Worm (Caenorhabditis elegans) whole organism, late embryonic: ENCODE results near the gene gtf-2A2.

Source experiments
- C08G9.2 ChIP-seq: sonication (generic microtip); optimal IDR thresholded peaks from 2 replicates; lab custom pipeline; 2016; ENCODE audit warnings: mild to moderate bottlenecking, missing genetic modification characterization, moderate library complexity, missing compliant biosample characterization
- K09A11.1 ChIP-seq: sonication (generic microtip); optimal IDR thresholded peaks from 2 replicates; lab custom pipeline; 2017; ENCODE audit warnings: antibody characterized with exemption, mild to moderate bottlenecking, missing genetic modification characterization, missing compliant biosample characterization; ENCODE audit not compliant: insufficient read depth
- ahr-1 ChIP-seq: sonication (generic microtip); optimal IDR thresholded peaks from 2 replicates; lab custom pipeline; 2016; ENCODE audit warnings: missing genetic modification characterization, missing compliant biosample characterization
- ceh-14 ChIP-seq: sonication (generic microtip); optimal IDR thresholded peaks from 2 replicates; lab custom pipeline; 2016; ENCODE audit warnings: missing genotype, missing genetic modification characterization, missing compliant biosample characterization
- ceh-19 ChIP-seq: fragments of 200-800 bp; sonication (Bioruptor generic); optimal IDR thresholded peaks from 2 replicates; lab custom pipeline; 2018; ENCODE audit warnings: mild to moderate bottlenecking, missing genetic modification characterization, missing compliant biosample characterization
- ceh-22 ChIP-seq: sonication (generic microtip); optimal IDR thresholded peaks from 2 replicates; lab custom pipeline; 2017; ENCODE audit warnings: missing biosample characterization, missing genetic modification characterization
- ceh-31 ChIP-seq: sonication (generic microtip); optimal IDR thresholded peaks from 2 replicates; lab custom pipeline; 2016; ENCODE audit warnings: missing genetic modification characterization, missing compliant biosample characterization
- ceh-34 ChIP-seq: sonication (generic microtip); optimal IDR thresholded peaks from 2 replicates; lab custom pipeline; 2016; ENCODE audit warnings: mild to moderate bottlenecking, missing genetic modification characterization, missing compliant biosample characterization
- ceh-6 ChIP-seq: fragments of 200-800 bp; sonication (Bioruptor generic); optimal IDR thresholded peaks from 2 replicates; lab custom pipeline; 2018; ENCODE audit warnings: mild to moderate bottlenecking, missing genetic modification characterization, missing compliant biosample characterization
- dve-1 ChIP-seq: sonication (generic microtip); optimal IDR thresholded peaks from 2 replicates; lab custom pipeline; 2017; ENCODE audit warnings: antibody characterized with exemption, mild to moderate bottlenecking, missing genetic modification characterization, missing compliant biosample characterization
- elt-2 ChIP-seq: sonication (generic microtip); optimal IDR thresholded peaks from 2 replicates; lab custom pipeline; 2016; ENCODE audit warnings: missing genetic modification reagents, missing genetic modification characterization, missing compliant biosample characterization
- eyg-1 ChIP-seq: sonication (generic microtip); optimal IDR thresholded peaks from 2 replicates; lab custom pipeline; 2016; ENCODE audit warnings: missing genotype, missing genetic modification characterization, missing compliant biosample characterization
- fkh-10 ChIP-seq: fragments of 150-350 bp; optimal IDR thresholded peaks from 2 replicates; lab custom pipeline; 2014; ENCODE audit warnings: missing biosample characterization, missing genetic modification reagents, missing genetic modification characterization
- fkh-6 ChIP-seq: sonication (generic microtip); optimal IDR thresholded peaks from 2 replicates; lab custom pipeline; 2016; ENCODE audit warnings: missing genetic modification characterization, missing compliant biosample characterization
- gmeb-2 ChIP-seq: sonication (generic microtip); optimal IDR thresholded peaks from 2 replicates; lab custom pipeline; 2016; ENCODE audit warnings: missing genetic modification characterization, inconsistent platforms, missing compliant biosample characterization
- hlh-13 ChIP-seq: fragments of 200-800 bp; sonication (Bioruptor generic); optimal IDR thresholded peaks from 2 replicates; lab custom pipeline; 2018; ENCODE audit warnings: mild to moderate bottlenecking, missing genetic modification characterization, missing compliant biosample characterization
- hlh-30 ChIP-seq: sonication (generic microtip); optimal IDR thresholded peaks from 2 replicates; lab custom pipeline; 2017; ENCODE audit warnings: antibody characterized with exemption, missing genetic modification characterization, missing compliant biosample characterization; ENCODE audit not compliant: insufficient read depth
- hlh-6 ChIP-seq: sonication (generic microtip); optimal IDR thresholded peaks from 2 replicates; lab custom pipeline; 2016; ENCODE audit warnings: missing genotype, missing genetic modification characterization, missing compliant biosample characterization
- hlh-8 ChIP-seq: sonication (generic microtip); optimal IDR thresholded peaks from 2 replicates; lab custom pipeline; 2016; ENCODE audit warnings: missing genotype, missing genetic modification characterization, missing compliant biosample characterization
- madf-2 ChIP-seq: sonication (generic microtip); optimal IDR thresholded peaks from 2 replicates; lab custom pipeline; 2017; ENCODE audit warnings: missing genetic modification characterization, missing compliant biosample characterization
- mec-3 ChIP-seq: sonication (generic microtip); optimal IDR thresholded peaks from 2 replicates; lab custom pipeline; 2016; ENCODE audit warnings: borderline replicate concordance, missing genetic modification characterization, missing compliant biosample characterization
- nfya-1 ChIP-seq: sonication (generic microtip); optimal IDR thresholded peaks from 2 replicates; lab custom pipeline; 2017; ENCODE audit warnings: missing genetic modification characterization, mild to moderate bottlenecking, missing compliant biosample characterization, antibody characterized with exemption, moderate library complexity
- npax-4 ChIP-seq: sonication (generic microtip); optimal IDR thresholded peaks from 2 replicates; lab custom pipeline; 2016; ENCODE audit warnings: missing genetic modification characterization, missing compliant biosample characterization
- odd-2 ChIP-seq: sonication (generic microtip); optimal IDR thresholded peaks from 2 replicates; lab custom pipeline; 2017; ENCODE audit warnings: antibody characterized with exemption, mild to moderate bottlenecking, missing genetic modification characterization, missing compliant biosample characterization
- pat-9 ChIP-seq: fragments of 200-800 bp; sonication (Bioruptor generic); optimal IDR thresholded peaks from 2 replicates; lab custom pipeline; 2018; ENCODE audit warnings: mild to moderate bottlenecking, missing genetic modification characterization, moderate library complexity, missing compliant biosample characterization
- pax-1 ChIP-seq: fragments of 150-350 bp; optimal IDR thresholded peaks from 2 replicates; lab custom pipeline; 2014; ENCODE audit warnings: missing biosample characterization, missing genetic modification characterization
- pha-2 ChIP-seq: sonication (generic microtip); optimal IDR thresholded peaks from 2 replicates; lab custom pipeline; 2017; ENCODE audit warnings: mild to moderate bottlenecking, missing genetic modification characterization, missing compliant biosample characterization
- pha-4 ChIP-seq: fragments of 150-350 bp; optimal IDR thresholded peaks from 2 replicates; lab custom pipeline; 2018; ENCODE audit warnings: missing biosample characterization, missing genetic modification reagents, missing genetic modification characterization
- pqm-1 ChIP-seq: sonication (generic microtip); optimal IDR thresholded peaks from 2 replicates; lab custom pipeline; 2016; ENCODE audit warnings: missing genetic modification characterization, missing compliant biosample characterization
- ref-2 ChIP-seq: sonication (generic microtip); optimal IDR thresholded peaks from 2 replicates; lab custom pipeline; 2016; ENCODE audit warnings: missing genetic modification characterization, missing compliant biosample characterization
- rnt-1 ChIP-seq: sonication (generic microtip); optimal IDR thresholded peaks from 2 replicates; lab custom pipeline; 2016; ENCODE audit warnings: missing genetic modification characterization, missing compliant biosample characterization
- sox-2 ChIP-seq: fragments of 200-800 bp; sonication (Bioruptor generic); IDR thresholded peaks from 2 replicates; pipeline ENCODE4 v1.3.6; 2022; ENCODE audit warnings: missing genetic modification reagents, missing genetic modification characterization, missing compliant biosample characterization
- sox-4 ChIP-seq: sonication (generic microtip); optimal IDR thresholded peaks from 2 replicates; lab custom pipeline; 2017; ENCODE audit warnings: mild to moderate bottlenecking, missing genetic modification characterization, inconsistent platforms, missing compliant biosample characterization
- syd-9 ChIP-seq: sonication (generic microtip); optimal IDR thresholded peaks from 2 replicates; lab custom pipeline; 2016; ENCODE audit warnings: mild to moderate bottlenecking, missing genetic modification characterization, moderate library complexity, missing compliant biosample characterization
- tbx-2 ChIP-seq: sonication (generic microtip); optimal IDR thresholded peaks from 2 replicates; lab custom pipeline; 2016; ENCODE audit warnings: missing genetic modification characterization, missing compliant biosample characterization
- ttx-3 ChIP-seq: sonication (generic microtip); optimal IDR thresholded peaks from 2 replicates; lab custom pipeline; 2016; ENCODE audit warnings: missing genetic modification reagents, missing genetic modification characterization, missing compliant biosample characterization
- unc-3 ChIP-seq, 2 experiments: fragments of 200-800 bp in 1 of 2; sonication (Bioruptor generic) in 1 of 2; sonication (generic microtip) in 1 of 2; conservative IDR thresholded peaks in 1 of 2; optimal IDR thresholded peaks in 1 of 2; 2 replicates each; pipeline versions ENCODE4 v1.3.6 to Lab custom; 2016 to 2022; ENCODE audit warnings: missing compliant biosample characterization in 2 of 2, missing genetic modification characterization in 2 of 2, missing genetic modification reagents in 1 of 2
- unc-42 ChIP-seq: sonication (generic microtip); optimal IDR thresholded peaks from 2 replicates; lab custom pipeline; 2016; ENCODE audit warnings: missing genotype, missing genetic modification characterization, missing compliant biosample characterization
- unc-55 ChIP-seq: sonication (generic microtip); optimal IDR thresholded peaks from 2 replicates; lab custom pipeline; 2017; ENCODE audit warnings: missing biosample characterization, missing genetic modification reagents, missing genetic modification characterization
- unc-86 ChIP-seq: sonication (generic microtip); optimal IDR thresholded peaks from 2 replicates; lab custom pipeline; 2016; ENCODE audit warnings: missing genetic modification characterization, missing compliant biosample characterization
- zip-5 ChIP-seq: sonication (generic microtip); optimal IDR thresholded peaks from 2 replicates; lab custom pipeline; 2016; ENCODE audit warnings: missing genetic modification characterization, missing compliant biosample characterization
- ztf-16 ChIP-seq: sonication (generic microtip); optimal IDR thresholded peaks from 2 replicates; lab custom pipeline; 2017; ENCODE audit warnings: missing genetic modification characterization, missing compliant biosample characterization

gtf-2A2 gene

DNA sequence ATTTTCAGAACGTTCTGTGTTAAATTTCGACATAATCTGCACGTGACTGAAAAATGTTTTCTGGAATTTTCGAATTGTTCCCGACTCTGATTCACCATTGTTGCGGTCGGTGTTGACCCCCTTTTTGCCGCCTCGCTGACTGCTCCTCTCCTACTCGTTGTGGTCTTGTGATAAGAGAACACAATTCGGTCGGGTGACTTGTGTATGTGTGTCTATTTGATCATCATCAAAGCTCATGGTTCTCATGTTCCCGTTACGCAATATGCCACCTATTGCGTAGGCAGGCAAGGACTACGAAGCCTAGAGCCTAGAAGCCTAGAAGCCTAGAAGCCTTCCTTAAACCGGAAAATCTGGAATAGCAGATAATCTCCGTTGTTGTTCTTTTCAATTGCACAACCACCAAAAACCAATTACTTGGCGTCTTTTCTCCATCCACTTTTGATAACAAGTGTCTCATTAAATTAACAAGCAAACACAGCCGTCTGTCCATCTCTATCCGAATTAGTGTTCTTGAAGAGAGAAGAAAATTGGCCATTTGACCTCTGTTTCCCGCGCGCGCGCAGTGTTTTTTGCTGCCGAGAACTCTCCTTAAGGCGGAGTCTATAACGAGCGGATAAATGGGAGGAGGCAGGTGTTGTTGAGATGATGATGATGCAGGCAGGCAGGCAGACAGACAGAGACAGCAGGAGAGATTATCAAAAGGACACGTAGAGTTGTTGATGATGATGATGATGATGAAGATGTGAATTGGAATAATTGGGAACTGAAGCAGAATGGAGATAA lies 9.7 kb upstream of the gtf-2A2 start (continued):
- TF ChIP-seq elt-2 (tag; lab: Kevin White, UChicago) (peak; percentile 64), ceh-14 (peak; percentile 0), ceh-31 (tag; lab: Kevin White, UChicago) (no peak), hlh-13 (no peak), hlh-6 (tag; lab: Kevin White, UChicago) (no peak), sox-2 (GFP tag; lab: Robert Waterston, UW) (no peak), ceh-6 (GFP tag; lab: Kevin White, UChicago) (no peak), mec-3 (tag; lab: Kevin White, UChicago) (no peak), ceh-34 (no peak), K09A11.1 (tag; lab: Kevin White, UChicago) (no peak), unc-42 (peak; percentile 42), C08G9.2 (no peak), hlh-8 (tag; lab: Kevin White, UChicago) (no peak), zip-5 (tag; lab: Kevin White, UChicago) (no peak), ttx-3 (tag; lab: Kevin White, UChicago) (peak; percentile 80), pqm-1 (tag; lab: Kevin White, UChicago) (no peak), pax-1 (tag; lab: Kevin White, UChicago) (no peak)

DNA sequence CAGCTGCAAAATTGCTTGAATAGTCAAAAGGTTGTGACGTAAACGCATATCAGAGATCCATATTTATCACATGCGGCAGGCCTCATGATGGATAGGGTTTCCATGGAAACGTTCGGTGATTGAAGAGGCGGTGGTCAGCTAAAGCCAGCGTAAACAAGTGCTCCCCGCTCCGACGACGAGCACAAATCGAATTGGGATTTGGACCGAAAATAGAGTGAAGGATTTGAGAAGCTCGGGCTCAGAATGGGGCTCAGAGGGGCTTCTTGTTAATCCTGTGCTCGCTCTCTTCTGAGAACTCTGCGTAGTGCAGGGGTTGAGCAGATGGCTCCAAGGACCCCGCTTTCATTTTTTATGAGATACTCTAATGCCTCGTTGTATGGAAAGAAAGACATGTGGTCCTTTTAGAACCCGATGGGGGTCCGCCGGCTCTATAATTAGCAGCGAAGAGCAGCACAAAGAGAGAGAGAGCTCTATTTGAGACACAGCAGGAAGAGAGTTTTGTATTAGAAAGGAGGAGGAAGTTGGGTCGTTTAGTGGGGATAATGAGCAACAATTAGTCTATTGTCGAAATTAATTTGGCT lies 8.6 kb upstream of the gtf-2A2 start:
- no peak for TF ChIP-seq ztf-16 (tag; lab: Kevin White, UChicago)
- no peak for TF ChIP-seq unc-86 (tag; lab: Kevin White, UChicago)
- TF ChIP-seq sox-4 (tag; lab: Kevin White, UChicago): no peak
- TF ChIP-seq ceh-19 (GFP tag; lab: Kevin White, UChicago): no peak
- TF ChIP-seq nfya-1 (tag; lab: Kevin White, UChicago): peak; percentile 10
- no peak for TF ChIP-seq elt-2 (tag; lab: Kevin White, UChicago)
- TF ChIP-seq sox-2 (GFP tag; lab: Robert Waterston, UW): 0 out of 2 replicates have a peak, but pooled peaks have one; percentile 2
- peak; percentile 1 for TF ChIP-seq ref-2 (tag; lab: Kevin White, UChicago)
- peak; percentile 63 for TF ChIP-seq unc-42
- TF ChIP-seq pax-1 (tag; lab: Kevin White, UChicago): no peak
- TF ChIP-seq madf-2 (tag; lab: Kevin White, UChicago): peak; percentile 4
- no peak; the same call in 1 of the 2 replicates for TF ChIP-seq unc-3 (GFP tag; conservative IDR thresholded peaks at IDR 0.05; lab: Robert Waterston, UW)
- TF ChIP-seq unc-3 (tag; optimal IDR thresholded peaks at IDR 0.05; lab: Kevin White, UChicago): no peak
- peak; percentile 22 for TF ChIP-seq ttx-3 (tag; lab: Kevin White, UChicago)
- TF ChIP-seq ceh-14: peak; percentile 35
- no peak for TF ChIP-seq rnt-1 (tag; lab: Kevin White, UChicago)
- TF ChIP-seq hlh-8 (tag; lab: Kevin White, UChicago): no peak

DNA sequence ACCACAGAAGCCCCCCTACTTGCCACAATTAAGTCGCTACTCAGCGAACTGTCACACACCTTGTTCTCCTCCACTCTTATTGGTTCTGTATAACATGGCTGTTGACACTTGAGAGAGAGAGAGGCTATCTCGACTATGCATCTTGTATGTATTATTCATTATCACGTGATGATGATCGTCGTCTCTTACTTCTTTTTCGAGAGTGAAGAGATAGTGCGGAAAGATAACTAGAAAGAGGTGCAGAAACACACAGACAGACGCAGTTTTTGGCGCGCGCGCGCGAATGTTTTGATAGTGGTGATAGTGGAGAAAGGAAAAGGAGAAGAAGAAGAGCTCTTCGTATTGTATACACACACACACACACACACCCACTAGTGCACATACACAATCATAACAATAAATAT lies 7.6 kb upstream of the gtf-2A2 start:
- TF ChIP-seq odd-2 (tag; lab: Kevin White, UChicago): no peak
- no peak for TF ChIP-seq npax-4 (tag; lab: Kevin White, UChicago)
- no peak for TF ChIP-seq pat-9 (tag; lab: Kevin White, UChicago)
- TF ChIP-seq pqm-1 (tag; lab: Kevin White, UChicago): peak; percentile 26
- TF ChIP-seq ceh-22: peak; percentile 88
- no peak for TF ChIP-seq ztf-16 (tag; lab: Kevin White, UChicago)
- peak; percentile 69 for TF ChIP-seq rnt-1 (tag; lab: Kevin White, UChicago)
- TF ChIP-seq hlh-30 (tag; lab: Kevin White, UChicago): peak; percentile 90
- peak; percentile 94 for TF ChIP-seq elt-2 (tag; lab: Kevin White, UChicago)
- TF ChIP-seq syd-9: no peak
- TF ChIP-seq pha-2 (tag; lab: Kevin White, UChicago): peak; percentile 7
- TF ChIP-seq eyg-1 (tag; lab: Kevin White, UChicago): no peak
- peak; percentile 54 for TF ChIP-seq dve-1 (tag; lab: Kevin White, UChicago)
- TF ChIP-seq ref-2 (tag; lab: Kevin White, UChicago): peak; percentile 61
- TF ChIP-seq fkh-10 (GFP tag; lab: Kevin White, UChicago): no peak
- peak; percentile 48 for TF ChIP-seq nfya-1 (tag; lab: Kevin White, UChicago)
- no peak for TF ChIP-seq fkh-6 (tag; lab: Kevin White, UChicago)
- TF ChIP-seq ahr-1 (tag; lab: Kevin White, UChicago): no peak
- no peak for TF ChIP-seq madf-2 (tag; lab: Kevin White, UChicago)
- TF ChIP-seq gmeb-2 (tag; lab: Kevin White, UChicago): no peak
- no peak for TF ChIP-seq pha-4 (tag; lab: Kevin White, UChicago)
- TF ChIP-seq unc-86 (tag; lab: Kevin White, UChicago): no peak
- TF ChIP-seq tbx-2 (tag; lab: Kevin White, UChicago): peak; percentile 51
- TF ChIP-seq unc-55: peak; percentile 13
